Fruit fly (Drosophila melanogaster) whole organism, embryonic: Measurements from ENCODE around the gene CG32170.
A peak's percentile ranks its signal among the peaks of the same experiment; 100 is the strongest.

Source experiments
- Atf6 ChIP-seq: fragments of 200-800 bp; sonication (Bioruptor generic); IDR thresholded peaks from 2 replicates; pipeline ENCODE4 v1.3.6; 2022; ENCODE audit warnings: missing biosample characterization, missing genetic modification characterization
- CG10431 ChIP-seq: fragments of 200-800 bp; sonication (Bioruptor generic); optimal IDR thresholded peaks from 3 replicates; lab custom pipeline; 2018; ENCODE audit warnings: missing biosample characterization, mild to moderate bottlenecking, missing genetic modification characterization
- CG11093 ChIP-seq: fragments of 200-800 bp; sonication (Bioruptor generic); IDR thresholded peaks from 3 replicates; pipeline ENCODE4 v1.3.6; 2022; ENCODE audit warnings: missing biosample characterization, missing genetic modification characterization
- CG12155 ChIP-seq: fragments of 200-800 bp; sonication (Bioruptor generic); optimal IDR thresholded peaks from 3 replicates; lab custom pipeline; 2016; ENCODE audit warnings: missing biosample characterization, missing genetic modification characterization
- CG15269 ChIP-seq: fragments of 200-800 bp; sonication (Bioruptor generic); optimal IDR thresholded peaks from 2 replicates; lab custom pipeline; 2018; ENCODE audit warnings: missing biosample characterization, mild to moderate bottlenecking, missing genetic modification characterization, moderate library complexity
- CG16863 ChIP-seq: fragments of 200-800 bp; sonication (Bioruptor generic); optimal IDR thresholded peaks from 3 replicates; lab custom pipeline; 2016; ENCODE audit warnings: missing biosample characterization, missing genetic modification characterization
- CG18764 ChIP-seq: fragments of 200-800 bp; sonication (Bioruptor generic); optimal IDR thresholded peaks from 3 replicates; lab custom pipeline; 2016; ENCODE audit warnings: missing biosample characterization, missing genetic modification characterization
- CG30403 ChIP-seq: fragments of 200-800 bp; sonication (Bioruptor generic); optimal IDR thresholded peaks from 3 replicates; lab custom pipeline; 2016; ENCODE audit warnings: missing biosample characterization, missing genetic modification characterization
- CG3163 ChIP-seq: fragments of 200-800 bp; sonication (Bioruptor generic); optimal IDR thresholded peaks from 3 replicates; lab custom pipeline; 2016; ENCODE audit warnings: missing biosample characterization, missing genetic modification characterization
- CG33213 ChIP-seq: fragments of 200-800 bp; sonication (Bioruptor generic); optimal IDR thresholded peaks from 3 replicates; lab custom pipeline; 2016; ENCODE audit warnings: missing biosample characterization, missing genetic modification characterization
- CG34376 ChIP-seq: fragments of 200-800 bp; sonication (Bioruptor generic); optimal IDR thresholded peaks from 2 replicates; lab custom pipeline; 2018; ENCODE audit warnings: missing biosample characterization, mild to moderate bottlenecking, missing genetic modification characterization
- CG5953 ChIP-seq: fragments of 200-800 bp; sonication (Bioruptor generic); IDR thresholded peaks from 2 replicates; pipeline ENCODE4 v1.3.6; 2022; ENCODE audit warnings: missing biosample characterization, missing genetic modification characterization
- CG6654 ChIP-seq: fragments of 200-800 bp; sonication (Bioruptor generic); optimal IDR thresholded peaks from 2 replicates; lab custom pipeline; 2017; ENCODE audit warnings: missing biosample characterization, mild to moderate bottlenecking, missing genetic modification characterization
- CG7372 ChIP-seq: fragments of 200-800 bp; sonication (Bioruptor generic); IDR thresholded peaks from 2 replicates; pipeline ENCODE4 v1.3.6; 2022; ENCODE audit warnings: missing biosample characterization, missing genetic modification characterization
- CG7963 ChIP-seq: fragments of 200-800 bp; sonication (Bioruptor generic); IDR thresholded peaks from 3 replicates; pipeline ENCODE4 v1.3.6; 2022; ENCODE audit warnings: missing biosample characterization, missing genetic modification characterization; ENCODE audit not compliant: partially characterized antibody
- CG8388 ChIP-seq: fragments of 200-800 bp; sonication (Bioruptor generic); optimal IDR thresholded peaks from 2 replicates; lab custom pipeline; 2019; ENCODE audit warnings: missing biosample characterization, mild to moderate bottlenecking, missing genetic modification characterization, moderate library complexity
- Dref ChIP-seq: fragments of 200-800 bp; sonication (Bioruptor generic); IDR thresholded peaks from 2 replicates; pipeline ENCODE4 v1.3.6; 2022; ENCODE audit warnings: missing biosample characterization, missing genetic modification characterization
- Eip74EF ChIP-seq, 2 experiments: fragments of 200-800 bp in 1 of 2; fragments of >200 bp in 1 of 2; sonication (Bioruptor generic) in 1 of 2; optimal IDR thresholded peaks; 2 replicates each; lab custom pipeline; 2017 to 2019; ENCODE audit warnings: missing biosample characterization in 2 of 2, missing genetic modification characterization in 2 of 2, mild to moderate bottlenecking in 1 of 2, moderate library complexity in 1 of 2
- HHEX ChIP-seq: fragments of 200-800 bp; sonication (Bioruptor generic); optimal IDR thresholded peaks from 3 replicates; lab custom pipeline; 2017; ENCODE audit warnings: missing biosample characterization, mild to moderate bottlenecking, missing genetic modification characterization, missing genetic modification reagents
- HLH54F ChIP-seq: fragments of 200-800 bp; sonication (Bioruptor generic); optimal IDR thresholded peaks from 3 replicates; lab custom pipeline; 2016; ENCODE audit warnings: missing biosample characterization, missing genetic modification characterization
- HmgD ChIP-seq: fragments of 200-800 bp; sonication (Bioruptor generic); optimal IDR thresholded peaks from 3 replicates; lab custom pipeline; 2016; ENCODE audit warnings: missing biosample characterization, missing genetic modification characterization
- Hr3 ChIP-seq: fragments of 200-800 bp; sonication (Bioruptor generic); optimal IDR thresholded peaks from 3 replicates; lab custom pipeline; 2016; ENCODE audit warnings: missing biosample characterization, missing genetic modification characterization
- MBD-R2 ChIP-seq: fragments of 200-800 bp; sonication (Bioruptor generic); IDR thresholded peaks from 2 replicates; pipeline ENCODE4 v1.3.6; 2022; ENCODE audit warnings: missing biosample characterization, missing genetic modification characterization
- Myb ChIP-seq: fragments of 200-800 bp; sonication (Bioruptor generic); optimal IDR thresholded peaks from 2 replicates; lab custom pipeline; 2016; ENCODE audit warnings: missing biosample characterization, missing genetic modification characterization
- NC2β ChIP-seq: fragments of 200-800 bp; sonication (Bioruptor generic); optimal IDR thresholded peaks from 2 replicates; lab custom pipeline; 2016; ENCODE audit warnings: missing biosample characterization, missing genetic modification characterization
- Sin3A ChIP-seq: fragments of >200 bp; optimal IDR thresholded peaks from 2 replicates; lab custom pipeline; 2018
- Sry-δ ChIP-seq: fragments of 200-800 bp; sonication (Bioruptor generic); optimal IDR thresholded peaks from 2 replicates; lab custom pipeline; 2016; ENCODE audit warnings: missing biosample characterization, missing genetic modification characterization
- aop ChIP-seq: fragments of 200-800 bp; sonication (Bioruptor generic); IDR thresholded peaks from 2 replicates; pipeline ENCODE4 v1.3.6; 2022; ENCODE audit warnings: missing biosample characterization, missing genetic modification characterization
- bab2 ChIP-seq: fragments of 200-800 bp; sonication (Bioruptor generic); optimal IDR thresholded peaks from 2 replicates; lab custom pipeline; 2016; ENCODE audit warnings: missing biosample characterization, missing genetic modification characterization
- bigmax ChIP-seq: fragments of 200-800 bp; sonication (Bioruptor generic); optimal IDR thresholded peaks from 2 replicates; lab custom pipeline; 2018; ENCODE audit warnings: missing biosample characterization, mild to moderate bottlenecking, missing genetic modification characterization
- caup ChIP-seq: fragments of 200-800 bp; sonication (Bioruptor generic); optimal IDR thresholded peaks from 3 replicates; lab custom pipeline; 2017; ENCODE audit warnings: missing biosample characterization, mild to moderate bottlenecking, missing genetic modification characterization, moderate library complexity; ENCODE audit not compliant: severe bottlenecking
- chn ChIP-seq: fragments of 200-800 bp; sonication (Bioruptor generic); optimal IDR thresholded peaks from 2 replicates; lab custom pipeline; 2016; ENCODE audit warnings: missing biosample characterization, missing genetic modification characterization
- dm ChIP-seq: fragments of 200-800 bp; sonication (Bioruptor generic); optimal IDR thresholded peaks from 3 replicates; lab custom pipeline; 2016; ENCODE audit warnings: missing biosample characterization, missing genetic modification characterization
- esg ChIP-seq: fragments of 200-800 bp; sonication (Bioruptor generic); conservative IDR thresholded peaks from 2 replicates; pipeline ENCODE4 v1.3.6; 2022; ENCODE audit warnings: missing biosample characterization, missing genetic modification characterization
- ftz-f1 ChIP-seq: fragments of 200-800 bp; sonication (Bioruptor generic); optimal IDR thresholded peaks from 2 replicates; lab custom pipeline; 2016; ENCODE audit warnings: missing biosample characterization, missing genetic modification characterization
- grau ChIP-seq: fragments of 200-800 bp; optimal IDR thresholded peaks from 3 replicates; lab custom pipeline; 2019; ENCODE audit warnings: missing biosample characterization, mild to moderate bottlenecking, missing genetic modification characterization, moderate library complexity
- gsb-n ChIP-seq: fragments of 200-800 bp; sonication (Bioruptor generic); optimal IDR thresholded peaks from 3 replicates; lab custom pipeline; 2018; ENCODE audit warnings: missing biosample characterization, mild to moderate bottlenecking, missing genetic modification characterization
- lilli ChIP-seq: fragments of 200-800 bp; sonication (Bioruptor generic); optimal IDR thresholded peaks from 3 replicates; lab custom pipeline; 2016; ENCODE audit warnings: missing biosample characterization, missing genetic modification characterization
- nom ChIP-seq: fragments of 200-800 bp; sonication (Bioruptor generic); optimal IDR thresholded peaks from 2 replicates; lab custom pipeline; 2017; ENCODE audit warnings: missing biosample characterization, missing genetic modification characterization, mild to moderate bottlenecking, moderate library complexity, missing genetic modification reagents
- phol ChIP-seq: fragments of 200-800 bp; sonication (Bioruptor generic); optimal IDR thresholded peaks from 3 replicates; lab custom pipeline; 2018; ENCODE audit warnings: missing biosample characterization, mild to moderate bottlenecking, missing genetic modification characterization, moderate library complexity
- pita ChIP-seq: fragments of 200-800 bp; sonication (Bioruptor generic); optimal IDR thresholded peaks from 2 replicates; lab custom pipeline; 2017; ENCODE audit warnings: missing biosample characterization, mild to moderate bottlenecking, missing genetic modification characterization
- rib ChIP-seq: fragments of 200-800 bp; sonication (Bioruptor generic); IDR thresholded peaks from 2 replicates; pipeline ENCODE4 v1.3.6; 2022; ENCODE audit warnings: missing biosample characterization, missing genetic modification characterization
- scrt ChIP-seq: fragments of 200-800 bp; sonication (Bioruptor generic); optimal IDR thresholded peaks from 2 replicates; lab custom pipeline; 2018; ENCODE audit warnings: missing biosample characterization, mild to moderate bottlenecking, missing genetic modification characterization, moderate library complexity
- sens-2 ChIP-seq: fragments of 200-800 bp; sonication (Bioruptor generic); IDR thresholded peaks from 2 replicates; pipeline ENCODE4 v1.3.6; 2022; ENCODE audit warnings: missing biosample characterization, missing genetic modification characterization
- slou ChIP-seq: fragments of 200-800 bp; sonication (Bioruptor generic); optimal IDR thresholded peaks from 3 replicates; lab custom pipeline; 2016; ENCODE audit warnings: missing biosample characterization, missing genetic modification characterization
- tio ChIP-seq: fragments of 200-800 bp; sonication (Bioruptor generic); optimal IDR thresholded peaks from 2 replicates; lab custom pipeline; 2017; ENCODE audit warnings: missing biosample characterization, missing genetic modification characterization, inconsistent platforms
- tll ChIP-seq, 2 experiments: fragments of 200-800 bp in 1 of 2; fragments of >200 bp in 1 of 2; sonication (Bioruptor generic) in 1 of 2; optimal IDR thresholded peaks; 2 replicates each; lab custom pipeline; 2017 to 2019; ENCODE audit warnings: missing biosample characterization in 2 of 2, missing genetic modification characterization in 2 of 2, mild to moderate bottlenecking in 1 of 2, moderate library complexity in 1 of 2
- trem ChIP-seq: fragments of 200-800 bp; optimal IDR thresholded peaks from 3 replicates; lab custom pipeline; 2019; ENCODE audit warnings: missing biosample characterization, mild to moderate bottlenecking, missing genetic modification characterization, moderate library complexity
- ttk ChIP-seq: fragments of 200-800 bp; sonication (Bioruptor generic); IDR thresholded peaks from 2 replicates; pipeline ENCODE4 v2.1.2; 2022; ENCODE audit warnings: missing biosample characterization, missing genetic modification characterization
- zen ChIP-seq: fragments of 200-800 bp; sonication (Bioruptor generic); optimal IDR thresholded peaks from 3 replicates; lab custom pipeline; 2018; ENCODE audit warnings: missing biosample characterization, mild to moderate bottlenecking, missing genetic modification characterization, moderate library complexity
- zf30C ChIP-seq: fragments of 200-800 bp; sonication (Bioruptor generic); optimal IDR thresholded peaks from 3 replicates; lab custom pipeline; 2018; ENCODE audit warnings: missing biosample characterization, mild to moderate bottlenecking, missing genetic modification characterization

Gene CG32170

dm6 chr3L:16872487-16872955 is 4.6 kb upstream of the CG32170 start (continued):
- TF ChIP-seq CG30403 (GFP tag; lab: Kevin White, UChicago) (peak; percentile 74), Dref (GFP tag; lab: Robert Waterston, UW) (no peak), MBD-R2 (GFP tag; lab: Robert Waterston, UW) (no peak), CG34376 (GFP tag; lab: Kevin White, UChicago) (peak; percentile 31), NC2β (GFP tag; lab: Kevin White, UChicago) (peak; percentile 8), Eip74EF (GFP tag; optimal IDR thresholded peaks at IDR 0.05; lab: Kevin White, UChicago) (peak in 1 of 2 experiments; percentile 65), esg (peak; percentile 61), CG7372 (GFP tag; lab: Robert Waterston, UW) (0 out of 2 replicates have a peak, but pooled peaks have one; percentile 30), CG6654 (GFP tag; lab: Kevin White, UChicago) (peak; percentile 31), dm (GFP tag; lab: Kevin White, UChicago) (peak; percentile 26), CG5953 (no peak; the same call in 1 of the 2 replicates), HmgD (GFP tag; lab: Kevin White, UChicago) (no peak), pita (GFP tag; lab: Kevin White, UChicago) (no peak), CG7963 (GFP tag; lab: Robert Waterston, UW) (no peak), CG16863 (GFP tag; lab: Kevin White, UChicago) (peak; percentile 58), Sry-δ (GFP tag; lab: Kevin White, UChicago) (peak; percentile 41), caup (peak; percentile 58), ttk (GFP tag; lab: Robert Waterston, UW) (peak; percentile 32; the same call in 1 of the 2 replicates), ftz-f1 (GFP tag; lab: Kevin White, UChicago) (no peak), Hr3 (GFP tag; lab: Kevin White, UChicago) (peak; percentile 48), scrt (peak; percentile 54), CG8388 (GFP tag; lab: Kevin White, UChicago) (peak; percentile 70), zen (peak; percentile 30), phol (tag; lab: Kevin White, UChicago) (peak; percentile 82), rib (peak; percentile 53; the same call in 1 of the 2 replicates), Myb (GFP tag; lab: Kevin White, UChicago) (peak; percentile 53), CG33213 (no peak), grau (tag; lab: Kevin White, UChicago) (peak; percentile 81), gsb-n (tag; lab: Kevin White, UChicago) (peak; percentile 59), tio (peak; percentile 75), HLH54F (GFP tag; lab: Kevin White, UChicago) (peak; percentile 28), HHEX (GFP tag; lab: Kevin White, UChicago) (peak; percentile 76), CG3163 (no peak), CG10431 (no peak), Sin3A (lab: Kevin White, UChicago) (no peak), aop (no peak), CG11093 (GFP tag; lab: Robert Waterston, UW) (no peak), CG18764 (GFP tag; lab: Kevin White, UChicago) (peak; percentile 39), CG12155 (GFP tag; lab: Kevin White, UChicago) (peak; percentile 46), slou (GFP tag; lab: Kevin White, UChicago) (no peak), nom (no peak), CG15269 (tag; lab: Kevin White, UChicago) (peak; percentile 83), bigmax (GFP tag; lab: Kevin White, UChicago) (no peak), zf30C (GFP tag; lab: Kevin White, UChicago) (no peak), Atf6 (GFP tag; lab: Robert Waterston, UW) (no peak; the same call in 1 of the 2 replicates), trem (tag; lab: Kevin White, UChicago) (peak; percentile 43), chn (GFP tag; lab: Kevin White, UChicago) (peak; percentile 35), tll (GFP tag; optimal IDR thresholded peaks at IDR 0.05; lab: Kevin White, UChicago) (no peak), lilli (GFP tag; lab: Kevin White, UChicago) (peak; percentile 73), bab2 (GFP tag; lab: Kevin White, UChicago) (peak; percentile 15), sens-2 (GFP tag; lab: Robert Waterston, UW) (no peak)
